Worm (Caenorhabditis elegans): ENCODE results near the gene R05G9.5.

DNA sequence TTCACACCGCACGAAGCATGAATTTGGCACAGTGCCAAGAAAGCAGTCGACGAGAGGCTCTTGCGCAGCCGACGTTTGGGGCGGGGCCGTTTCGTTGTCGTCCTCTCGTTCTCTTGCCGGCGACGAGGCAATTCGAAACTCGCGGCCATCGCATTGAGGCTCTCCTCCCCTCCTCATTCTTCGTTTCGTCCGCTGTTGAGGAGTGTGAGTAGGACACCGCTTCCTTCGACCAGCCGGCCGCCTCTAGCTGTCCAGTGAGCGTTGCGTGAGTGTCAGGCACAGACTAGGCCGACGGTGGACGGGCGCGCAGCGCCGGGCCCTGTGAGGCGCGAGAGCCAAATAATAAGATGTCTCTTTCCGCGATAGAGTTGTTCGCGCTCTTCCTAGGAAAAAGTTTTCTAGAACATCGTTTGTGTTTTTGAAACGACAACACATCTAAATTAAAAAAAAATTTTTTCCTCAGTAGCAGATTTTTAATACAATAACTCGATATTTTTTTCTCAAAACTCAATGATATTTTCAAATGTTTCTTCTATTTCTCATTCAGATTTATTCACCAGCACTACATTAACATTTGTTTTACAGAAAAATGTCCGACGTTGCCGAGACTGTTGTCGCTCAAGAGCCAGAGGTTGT is 8.1 kb downstream of the R05G9.5 start, which contains the start of the genes T28D9.11 and T28D9.1:
- TF ChIP-seq unc-62 (GFP tag; optimal IDR thresholded peaks at IDR 0.05) (no peak), ZK546.5 (tag; optimal IDR thresholded peaks at IDR 0.05) (no peak), aly-2 (tag; optimal IDR thresholded peaks at IDR 0.05) (no peak)
